5 worm cellular contexts compared by ENCODE assay signal in the genomic region with DNA sequence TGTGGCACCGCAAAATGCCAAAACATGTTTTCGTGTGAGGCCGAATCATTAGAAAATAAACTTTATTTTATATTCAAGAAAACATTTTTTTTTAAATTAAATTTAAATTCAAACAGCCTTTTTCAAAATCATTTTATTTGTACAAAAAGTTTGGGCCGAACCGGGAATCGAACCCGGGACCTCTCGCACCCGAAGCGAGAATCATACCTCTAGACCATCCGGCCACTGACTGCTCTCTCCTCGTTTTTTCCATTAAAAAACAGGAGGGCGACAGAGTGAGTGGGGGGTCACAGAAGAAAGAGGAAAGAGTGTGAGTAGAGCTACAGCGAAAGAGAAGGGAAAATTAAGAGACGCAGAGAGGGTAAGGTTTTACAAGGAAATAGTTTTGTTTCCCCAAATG.
TF ChIP-seq lines count a peak whose summit lies in the region.

No protein-coding gene starts in this region.

TF ChIP-seq in whole organism, L1 larva, 84 proteins besides CTCF, POLR2A, EP300 and RAD21 (continues in another document):
- TF ChIP-seq C16A3.4 (tag; optimal IDR thresholded peaks at IDR 0.05; lab: Kevin White, UChicago) (peak; percentile 55), nhr-84 (tag; optimal IDR thresholded peaks at IDR 0.05; lab: Kevin White, UChicago) (no peak), pqm-1 (tag; optimal IDR thresholded peaks at IDR 0.05; lab: Kevin White, UChicago) (no peak), isw-1 (GFP tag; IDR thresholded peaks at IDR 0.05; lab: Robert Waterston, UW) (peak; percentile 24), mdl-1 (tag; optimal IDR thresholded peaks at IDR 0.05; lab: Kevin White, UChicago) (peak in 1 of 2 experiments; percentile 37), nhr-11 (tag; optimal IDR thresholded peaks at IDR 0.05; lab: Kevin White, UChicago) (no peak), ama-1 (optimal IDR thresholded peaks at IDR 0.05; lab: Kevin White, UChicago) (no peak), egl-27 (tag; optimal IDR thresholded peaks at IDR 0.05; lab: Kevin White, UChicago) (no peak), nhr-90 (tag; optimal IDR thresholded peaks at IDR 0.05; lab: Kevin White, UChicago; ENCODE audit: poor library complexity) (peak; percentile 73), ces-1 (GFP tag; optimal IDR thresholded peaks at IDR 0.05; lab: Kevin White, UChicago) (no peak), ztf-11 (tag; optimal IDR thresholded peaks at IDR 0.05; lab: Kevin White, UChicago) (peak in 1 of 2 experiments; percentile 29), efl-1 (optimal IDR thresholded peaks at IDR 0.05; lab: Kevin White, UChicago) (peak; percentile 24 to 31), efl-1 (GFP tag; optimal IDR thresholded peaks at IDR 0.05 in 1 of 2; lab: Kevin White, UChicago) (peak in 1 of 2 experiments; percentile 94), F16B12.6 (tag; optimal IDR thresholded peaks at IDR 0.05; lab: Kevin White, UChicago) (no peak), sox-4 (tag; optimal IDR thresholded peaks at IDR 0.05; lab: Kevin White, UChicago) (peak; percentile 25), nhr-19 (GFP tag; conservative IDR thresholded peaks at IDR 0.05; lab: Robert Waterston, UW) (peak; percentile 78), grh-1 (GFP tag; IDR thresholded peaks at IDR 0.05; lab: Robert Waterston, UW) (no peak)

TF ChIP-seq in whole organism, L3 larva, 47 proteins besides CTCF, POLR2A, EP300 and RAD21 (continues in another document):
- TF ChIP-seq ceh-82 (tag; optimal IDR thresholded peaks at IDR 0.05; lab: Kevin White, UChicago) (peak; percentile 24), snpc-4 (tag; optimal IDR thresholded peaks at IDR 0.05; lab: Kevin White, UChicago) (peak; percentile 40), pha-4 (tag; optimal IDR thresholded peaks at IDR 0.05; lab: Kevin White, UChicago) (peak; percentile 72), ZK546.5 (tag; optimal IDR thresholded peaks at IDR 0.05; lab: Kevin White, UChicago) (no peak), elt-1 (tag; optimal IDR thresholded peaks at IDR 0.05; lab: Kevin White, UChicago) (no peak), nfya-1 (tag; optimal IDR thresholded peaks at IDR 0.05; lab: Kevin White, UChicago; ENCODE audit: insufficient read depth) (peak; percentile 47), ztf-4 (tag; optimal IDR thresholded peaks at IDR 0.05; lab: Kevin White, UChicago) (no peak), pqm-1 (tag; optimal IDR thresholded peaks at IDR 0.05; lab: Kevin White, UChicago) (peak; percentile 15), egl-27 (tag; optimal IDR thresholded peaks at IDR 0.05; lab: Kevin White, UChicago) (no peak), skn-1 (tag; optimal IDR thresholded peaks at IDR 0.05; lab: Kevin White, UChicago) (peak; percentile 29), elt-2 (tag; optimal IDR thresholded peaks at IDR 0.05; lab: Kevin White, UChicago) (peak; percentile 20), nhr-77 (tag; optimal IDR thresholded peaks at IDR 0.05; lab: Kevin White, UChicago) (peak; percentile 32), nhr-76 (tag; optimal IDR thresholded peaks at IDR 0.05; lab: Kevin White, UChicago) (no peak), aly-2 (tag; optimal IDR thresholded peaks at IDR 0.05; lab: Kevin White, UChicago) (no peak), zag-1 (tag; optimal IDR thresholded peaks at IDR 0.05; lab: Kevin White, UChicago) (no peak), hmg-11 (tag; optimal IDR thresholded peaks at IDR 0.05; lab: Kevin White, UChicago) (peak; percentile 97), jun-1 (tag; optimal IDR thresholded peaks at IDR 0.05; lab: Kevin White, UChicago) (peak; percentile 14), ceh-28 (tag; optimal IDR thresholded peaks at IDR 0.05; lab: Kevin White, UChicago) (peak; percentile 48)

TF ChIP-seq in whole organism, early embryonic, 17 proteins besides CTCF, POLR2A, EP300 and RAD21:
- TF ChIP-seq hnd-1 (tag; optimal IDR thresholded peaks at IDR 0.05; lab: Kevin White, UChicago) (peak; percentile 81), tbx-11 (GFP tag; IDR thresholded peaks at IDR 0.05; lab: Robert Waterston, UW) (peak; percentile 91), ets-7 (tag; optimal IDR thresholded peaks at IDR 0.05; lab: Kevin White, UChicago) (peak; percentile 52), tra-4 (tag; optimal IDR thresholded peaks at IDR 0.05; lab: Kevin White, UChicago) (no peak), hmg-4 (GFP tag; optimal IDR thresholded peaks at IDR 0.05; lab: Kevin White, UChicago) (peak; percentile 91), scrt-1 (GFP tag; IDR thresholded peaks at IDR 0.05; lab: Robert Waterston, UW) (peak; percentile 88), tbx-37 (GFP tag; conservative IDR thresholded peaks at IDR 0.05; lab: Robert Waterston, UW) (peak; percentile 81), hmbx-1 (tag; optimal IDR thresholded peaks at IDR 0.05; lab: Kevin White, UChicago) (peak; percentile 51), ceh-36 (tag; optimal IDR thresholded peaks at IDR 0.05; lab: Kevin White, UChicago) (peak; percentile 83), F13C5.2 (tag; optimal IDR thresholded peaks at IDR 0.05; lab: Kevin White, UChicago) (peak; percentile 89), sea-1 (GFP tag; conservative IDR thresholded peaks at IDR 0.05; lab: Robert Waterston, UW) (peak; percentile 85), pes-1 (GFP tag; IDR thresholded peaks at IDR 0.05; lab: Robert Waterston, UW) (peak; percentile 93), aly-1 (tag; optimal IDR thresholded peaks at IDR 0.05; lab: Kevin White, UChicago) (peak; percentile 83), flt-1 (GFP tag; IDR thresholded peaks at IDR 0.05; lab: Robert Waterston, UW) (peak; percentile 94), B0310.2 (tag; optimal IDR thresholded peaks at IDR 0.05; lab: Kevin White, UChicago) (peak; percentile 53), ceh-13 (GFP tag; optimal IDR thresholded peaks at IDR 0.05; lab: Kevin White, UChicago) (peak; percentile 76), ama-1 (optimal IDR thresholded peaks at IDR 0.05; lab: Kevin White, UChicago) (no peak)

TF ChIP-seq in whole organism, midembryonic, 9 proteins besides CTCF, POLR2A, EP300 and RAD21:
- peak; percentile 94 for TF ChIP-seq flt-1 (GFP tag; IDR thresholded peaks at IDR 0.05; lab: Robert Waterston, UW)
- TF ChIP-seq T22C8.4 (GFP tag; IDR thresholded peaks at IDR 0.05; lab: Robert Waterston, UW) = peak; percentile 78
- TF ChIP-seq cog-1 (tag; optimal IDR thresholded peaks at IDR 0.05; lab: Kevin White, UChicago) = peak; percentile 66
- peak; percentile 76 for TF ChIP-seq klf-2 (GFP tag; conservative IDR thresholded peaks at IDR 0.05; lab: Robert Waterston, UW)
- peak; percentile 94 for TF ChIP-seq tab-1 (GFP tag; IDR thresholded peaks at IDR 0.05; lab: Robert Waterston, UW)
- TF ChIP-seq med-1 (GFP tag; optimal IDR thresholded peaks at IDR 0.05; lab: Kevin White, UChicago; ENCODE audit: insufficient read depth) = peak; percentile 59
- TF ChIP-seq ztf-23 (GFP tag; IDR thresholded peaks at IDR 0.05; lab: Robert Waterston, UW) = peak; percentile 88
- peak; percentile 86 for TF ChIP-seq ref-1 (GFP tag; conservative IDR thresholded peaks at IDR 0.05; lab: Robert Waterston, UW)
- TF ChIP-seq ztf-29 (GFP tag; IDR thresholded peaks at IDR 0.05; lab: Robert Waterston, UW) = peak; percentile 85

TF ChIP-seq in whole organism, young adult, 124 proteins besides CTCF, POLR2A, EP300 and RAD21 (continues in another document):
- peak; percentile 80; the same call in 1 of the 2 replicates for TF ChIP-seq cebp-2 (GFP tag; IDR thresholded peaks at IDR 0.05; lab: Robert Waterston, UW)
- no peak for TF ChIP-seq aptf-2 (GFP tag; conservative IDR thresholded peaks at IDR 0.05; lab: Robert Waterston, UW)
- TF ChIP-seq ceh-40 (GFP tag; IDR thresholded peaks at IDR 0.05; lab: Robert Waterston, UW) = no peak
- no peak; the same call in 1 of the 2 replicates for TF ChIP-seq nfyb-1 (GFP tag; IDR thresholded peaks at IDR 0.05; lab: Robert Waterston, UW)
- TF ChIP-seq hsf-1 (GFP tag; IDR thresholded peaks at IDR 0.05; lab: Robert Waterston, UW) = no peak
- TF ChIP-seq unc-130 (GFP tag; optimal IDR thresholded peaks at IDR 0.05; lab: Kevin White, UChicago) = peak; percentile 2
- TF ChIP-seq die-1 (tag; optimal IDR thresholded peaks at IDR 0.05; lab: Kevin White, UChicago) = peak; percentile 83
- peak; percentile 6 for TF ChIP-seq nhr-179 (tag; optimal IDR thresholded peaks at IDR 0.05; lab: Kevin White, UChicago)
- peak; percentile 82 for TF ChIP-seq snpc-1.3 (tag; optimal IDR thresholded peaks at IDR 0.05; lab: Kevin White, UChicago; ENCODE audit: insufficient read depth)
- TF ChIP-seq aptf-3 (GFP tag; IDR thresholded peaks at IDR 0.05; lab: Robert Waterston, UW) = no peak
- peak; percentile 14 for TF ChIP-seq hrde-1 (tag; optimal IDR thresholded peaks at IDR 0.05; lab: Kevin White, UChicago; ENCODE audit: borderline replicate concordance)
- peak; percentile 57 for TF ChIP-seq snpc-4 (GFP tag; optimal IDR thresholded peaks at IDR 0.05; lab: Kevin White, UChicago)
- TF ChIP-seq snpc-4 (tag; optimal IDR thresholded peaks at IDR 0.05; lab: Kevin White, UChicago) = peak in 1 of 4 experiments; percentile 67
- TF ChIP-seq ceh-100 (GFP tag; IDR thresholded peaks at IDR 0.05; lab: Robert Waterston, UW) = peak; percentile 48
- peak; percentile 62 for TF ChIP-seq somi-1 (GFP tag; optimal IDR thresholded peaks at IDR 0.05; lab: Kevin White, UChicago)
- peak; percentile 84 for TF ChIP-seq sptf-2 (GFP tag; optimal IDR thresholded peaks at IDR 0.05; lab: Kevin White, UChicago)
- TF ChIP-seq ekl-4 (GFP tag; IDR thresholded peaks at IDR 0.05; lab: Robert Waterston, UW) = no peak
- TF ChIP-seq hmg-20 (GFP tag; IDR thresholded peaks at IDR 0.05; lab: Robert Waterston, UW) = peak; percentile 85
- peak; percentile 78 for TF ChIP-seq rpc-1 (optimal IDR thresholded peaks at IDR 0.05; lab: Kevin White, UChicago)
- TF ChIP-seq rpc-1 (tag; optimal IDR thresholded peaks at IDR 0.05; lab: Kevin White, UChicago) = peak; percentile 91
- no peak for TF ChIP-seq T26A5.8 (tag; optimal IDR thresholded peaks at IDR 0.05; lab: Kevin White, UChicago)
- no peak for TF ChIP-seq attf-3 (GFP tag; conservative IDR thresholded peaks at IDR 0.05; lab: Robert Waterston, UW)
- TF ChIP-seq T07F8.4 (tag; optimal IDR thresholded peaks at IDR 0.05; lab: Kevin White, UChicago) = peak; percentile 48
- TF ChIP-seq B0035.1 (tag; optimal IDR thresholded peaks at IDR 0.05; lab: Kevin White, UChicago) = peak; percentile 72
- no peak for TF ChIP-seq egl-44 (GFP tag; IDR thresholded peaks at IDR 0.05; lab: Robert Waterston, UW)
- no peak for TF ChIP-seq F57C9.4 (tag; optimal IDR thresholded peaks at IDR 0.05; lab: Kevin White, UChicago)
- TF ChIP-seq ceh-79 (tag; optimal IDR thresholded peaks at IDR 0.05; lab: Kevin White, UChicago) = no peak
- no peak for TF ChIP-seq B0336.3 (GFP tag; IDR thresholded peaks at IDR 0.05; lab: Robert Waterston, UW)
- no peak for TF ChIP-seq lsl-1 (GFP tag; optimal IDR thresholded peaks at IDR 0.05; lab: Kevin White, UChicago)
- peak; percentile 52 for TF ChIP-seq K12H6.12 (tag; optimal IDR thresholded peaks at IDR 0.05; lab: Kevin White, UChicago)
- no peak for TF ChIP-seq lin-26 (GFP tag; IDR thresholded peaks at IDR 0.05; lab: Robert Waterston, UW)
- TF ChIP-seq ztf-22 (GFP tag; optimal IDR thresholded peaks at IDR 0.05; lab: Kevin White, UChicago) = no peak
- TF ChIP-seq let-607 (tag; optimal IDR thresholded peaks at IDR 0.05; lab: Kevin White, UChicago) = peak in 1 of 2 experiments; percentile 9
- TF ChIP-seq lin-40 (tag; optimal IDR thresholded peaks at IDR 0.05; lab: Kevin White, UChicago) = no peak
